Fruit fly (Drosophila melanogaster) whole organism, wandering third instar larva: ENCODE results near the gene Pld3.
A peak's percentile ranks its signal among the peaks of the same experiment; 100 is the strongest.

Source experiments
- Abd-B ChIP-seq: fragments of >200 bp; optimal IDR thresholded peaks from 2 replicates; lab custom pipeline; 2017; ENCODE audit warnings: missing biosample characterization, missing genetic modification characterization
- CrebA ChIP-seq: fragments of 200-800 bp; sonication (Bioruptor generic); optimal IDR thresholded peaks from 2 replicates; lab custom pipeline; 2016; ENCODE audit warnings: missing biosample characterization, mild to moderate bottlenecking, missing genetic modification characterization, borderline replicate concordance
- Dfd ChIP-seq: fragments of >200 bp; optimal IDR thresholded peaks from 2 replicates; lab custom pipeline; 2017; ENCODE audit warnings: missing biosample characterization, missing genetic modification characterization
- Dif ChIP-seq: fragments of 200-275, 200-300 bp; sonication (Bioruptor generic); optimal IDR thresholded peaks from 2 replicates; lab custom pipeline; 2018; ENCODE audit warnings: missing biosample characterization, missing genetic modification characterization; ENCODE audit not compliant: partially characterized antibody
- HLH106 ChIP-seq: fragments of 200-800 bp; optimal IDR thresholded peaks from 3 replicates; lab custom pipeline; 2019; ENCODE audit warnings: missing biosample characterization, mild to moderate bottlenecking, missing genetic modification characterization, moderate library complexity
- Hr83 ChIP-seq: fragments of 200-300 bp; sonication (Bioruptor generic); optimal IDR thresholded peaks from 2 replicates; lab custom pipeline; 2016; ENCODE audit warnings: missing biosample characterization, mild to moderate bottlenecking, missing genetic modification characterization, moderate library complexity; ENCODE audit not compliant: poor library complexity, severe bottlenecking
- Jra ChIP-seq: sonication (Bioruptor generic); optimal IDR thresholded peaks from 2 replicates; lab custom pipeline; 2016; ENCODE audit warnings: missing biosample characterization, missing genetic modification characterization
- Mio ChIP-seq: sonication (Bioruptor generic); optimal IDR thresholded peaks from 2 replicates; lab custom pipeline; 2016; ENCODE audit warnings: missing biosample characterization, missing genetic modification characterization
- Myc ChIP-seq: fragments of >200 bp; optimal IDR thresholded peaks from 2 replicates; lab custom pipeline; 2017
- N ChIP-seq: fragments of >200 bp; optimal IDR thresholded peaks from 2 replicates; lab custom pipeline; 2018; ENCODE audit warnings: missing biosample characterization, missing external identifiers, missing genetic modification characterization
- OdsH ChIP-seq: fragments of 200-800 bp; sonication (Bioruptor generic); optimal IDR thresholded peaks from 2 replicates; lab custom pipeline; 2016; ENCODE audit warnings: missing biosample characterization, mild to moderate bottlenecking, missing genetic modification characterization
- Rel ChIP-seq, 2 experiments: fragments of 200-800 bp; sonication (Bioruptor generic) in 1 of 2; optimal IDR thresholded peaks; 2 replicates in 1 of 2; 3 replicates in 1 of 2; lab custom pipeline; 2016 to 2019; ENCODE audit warnings: mild to moderate bottlenecking in 2 of 2, missing biosample characterization in 2 of 2, missing genetic modification characterization in 2 of 2, moderate library complexity in 1 of 2
- Sp1 ChIP-seq: fragments of 200-800 bp; sonication (Bioruptor generic); optimal IDR thresholded peaks from 3 replicates; lab custom pipeline; 2019; ENCODE audit warnings: missing biosample characterization, mild to moderate bottlenecking, missing genetic modification characterization, moderate library complexity
- Vsx2 ChIP-seq: fragments of 200-300, 225-300 bp; sonication (Bioruptor generic); optimal IDR thresholded peaks from 2 replicates; lab custom pipeline; 2018; ENCODE audit warnings: missing biosample characterization, missing genetic modification characterization; ENCODE audit not compliant: partially characterized antibody
- br ChIP-seq: fragments of 200-800 bp; sonication (Bioruptor generic); optimal IDR thresholded peaks from 2 replicates; lab custom pipeline; 2016; ENCODE audit warnings: missing biosample characterization, missing genetic modification characterization
- brk ChIP-seq: fragments of 200-800 bp; sonication (Bioruptor generic); optimal IDR thresholded peaks from 2 replicates; lab custom pipeline; 2016; ENCODE audit warnings: missing biosample characterization, mild to moderate bottlenecking, missing genetic modification characterization
- dsf ChIP-seq: sonication (Bioruptor generic); optimal IDR thresholded peaks from 2 replicates; lab custom pipeline; 2016; ENCODE audit warnings: missing biosample characterization, missing genetic modification characterization, borderline replicate concordance
- ey ChIP-seq: fragments of 200-800 bp; sonication (Bioruptor generic); optimal IDR thresholded peaks from 2 replicates; lab custom pipeline; 2016; ENCODE audit warnings: missing biosample characterization, missing genetic modification characterization
- foxo ChIP-seq, 2 experiments: fragments of 200-800 bp; sonication (Bioruptor generic); optimal IDR thresholded peaks; 2 replicates in 1 of 2; 3 replicates in 1 of 2; lab custom pipeline; 2016 to 2017; ENCODE audit warnings: missing biosample characterization in 2 of 2, missing genetic modification characterization in 2 of 2
- fru ChIP-seq: fragments of 200-800 bp; sonication (Bioruptor generic); optimal IDR thresholded peaks from 3 replicates; lab custom pipeline; 2016; ENCODE audit warnings: missing biosample characterization, mild to moderate bottlenecking, missing genetic modification characterization
- h ChIP-seq: fragments of 200-800 bp; sonication (Bioruptor generic); optimal IDR thresholded peaks from 3 replicates; lab custom pipeline; 2016; ENCODE audit warnings: missing biosample characterization, mild to moderate bottlenecking, missing genetic modification characterization
- jim ChIP-seq: fragments of 175-275, 200-325 bp; sonication (Bioruptor generic); optimal IDR thresholded peaks from 2 replicates; lab custom pipeline; 2016; ENCODE audit warnings: missing biosample characterization, mild to moderate bottlenecking, missing genetic modification characterization
- lola ChIP-seq: fragments of >200 bp; optimal IDR thresholded peaks from 2 replicates; lab custom pipeline; 2017; ENCODE audit warnings: missing biosample characterization, missing genetic modification characterization
- pan ChIP-seq: fragments of >200 bp; optimal IDR thresholded peaks from 2 replicates; lab custom pipeline; 2017
- psq ChIP-seq: fragments of 200-800 bp; sonication (Bioruptor generic); optimal IDR thresholded peaks from 3 replicates; lab custom pipeline; 2017; ENCODE audit warnings: missing biosample characterization, mild to moderate bottlenecking, missing genetic modification characterization, moderate library complexity
- rgr ChIP-seq: fragments of 200-800 bp; sonication (Bioruptor generic); optimal IDR thresholded peaks from 3 replicates; lab custom pipeline; 2016; ENCODE audit warnings: missing biosample characterization, mild to moderate bottlenecking, missing genetic modification characterization
- sage ChIP-seq: fragments of 200-800 bp; sonication (Bioruptor generic); optimal IDR thresholded peaks from 2 replicates; lab custom pipeline; 2016; ENCODE audit warnings: missing biosample characterization, mild to moderate bottlenecking, missing genetic modification characterization
- sv ChIP-seq: fragments of 200-800 bp; sonication (Bioruptor generic); optimal IDR thresholded peaks from 3 replicates; lab custom pipeline; 2016; ENCODE audit warnings: missing biosample characterization, missing genetic modification characterization
- usp ChIP-seq: fragments of >200 bp; optimal IDR thresholded peaks from 2 replicates; lab custom pipeline; 2017; ENCODE audit warnings: missing biosample characterization, missing genetic modification characterization

Gene Pld3

dm6 chr2L:21169863-21170262, 11.2 kb downstream of the Pld3 start:
- TF ChIP-seq OdsH (no peak), usp (GFP tag; lab: Kevin White, UChicago) (no peak), Vsx2 (GFP tag; lab: Kevin White, UChicago) (no peak), Hr83 (GFP tag; lab: Kevin White, UChicago) (no peak), Mio (GFP tag; lab: Kevin White, UChicago) (no peak), brk (GFP tag; lab: Kevin White, UChicago) (no peak), sage (GFP tag; lab: Kevin White, UChicago) (no peak), Rel (GFP tag; optimal IDR thresholded peaks at IDR 0.05; lab: Kevin White, UChicago) (no peak), Rel (tag; optimal IDR thresholded peaks at IDR 0.05; lab: Kevin White, UChicago) (no peak), dsf (no peak), jim (GFP tag; lab: Kevin White, UChicago) (no peak), h (GFP tag; lab: Kevin White, UChicago) (no peak), lola (GFP tag; lab: Kevin White, UChicago) (no peak), foxo (GFP tag; optimal IDR thresholded peaks at IDR 0.05; lab: Kevin White, UChicago) (no peak), Jra (GFP tag; lab: Kevin White, UChicago) (no peak), ey (GFP tag; lab: Kevin White, UChicago) (no peak), fru (GFP tag; lab: Kevin White, UChicago) (no peak), Myc (no peak)

- TF ChIP-seq pan (lab: Kevin White, UChicago) (no peak), foxo (GFP tag; optimal IDR thresholded peaks at IDR 0.05; lab: Kevin White, UChicago) (no peak), Abd-B (GFP tag; lab: Kevin White, UChicago) (no peak), N (GFP tag; lab: Kevin White, UChicago) (no peak)
Measured at dm6 chr2L:21172922-21173321, 14.3 kb downstream of the Pld3 start, which contains the start of gene CG31627. TSS of gene CG31627 (plus strand) at chr2L:21173222.

DNA sequence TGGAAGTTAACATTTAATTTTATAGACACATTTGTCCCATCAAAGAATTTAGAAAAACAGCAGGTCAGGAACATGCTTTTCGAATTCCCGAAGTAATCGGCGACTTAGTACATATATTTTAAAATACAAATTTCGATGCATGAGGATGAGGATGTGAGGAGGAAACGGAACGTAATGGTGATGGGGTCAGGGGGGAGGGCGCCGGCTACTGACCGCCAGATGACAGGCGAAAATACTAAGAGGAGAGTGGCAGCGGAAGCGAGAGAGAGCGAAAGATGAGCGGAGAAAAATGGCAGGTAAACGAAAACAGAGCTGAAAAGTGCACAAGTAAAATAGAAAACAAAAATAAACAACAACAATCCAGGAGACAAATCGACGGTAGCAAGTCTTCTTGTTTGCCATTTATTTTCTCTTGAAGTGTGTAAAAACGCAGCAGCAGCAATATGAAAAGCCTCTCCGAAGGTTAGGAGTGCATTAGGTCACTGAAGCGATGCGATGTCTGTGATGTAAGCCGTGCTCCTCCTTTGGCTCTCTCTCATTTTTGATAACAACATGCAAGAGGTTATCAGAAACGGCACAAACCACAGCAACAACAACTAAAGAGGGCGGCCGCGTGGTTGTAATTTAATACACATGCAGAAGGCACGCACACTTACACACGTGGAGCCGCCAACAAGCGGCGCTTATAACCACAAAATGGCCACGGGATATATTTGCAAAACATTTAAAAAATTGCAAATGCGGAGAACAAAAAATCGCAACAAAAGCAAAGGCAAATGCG, 20.0 kb downstream of the Pld3 start:
- TF ChIP-seq CrebA (GFP tag; lab: Kevin White, UChicago) (no peak), OdsH (no peak), sv (GFP tag; lab: Kevin White, UChicago) (no peak), brk (GFP tag; lab: Kevin White, UChicago) (no peak), foxo (GFP tag; optimal IDR thresholded peaks at IDR 0.05; lab: Kevin White, UChicago) (no peak), Dif (GFP tag; lab: Kevin White, UChicago) (no peak), Vsx2 (GFP tag; lab: Kevin White, UChicago) (peak; percentile 65), ey (GFP tag; lab: Kevin White, UChicago) (no peak), psq (GFP tag; lab: Kevin White, UChicago) (peak; percentile 51)

DNA sequence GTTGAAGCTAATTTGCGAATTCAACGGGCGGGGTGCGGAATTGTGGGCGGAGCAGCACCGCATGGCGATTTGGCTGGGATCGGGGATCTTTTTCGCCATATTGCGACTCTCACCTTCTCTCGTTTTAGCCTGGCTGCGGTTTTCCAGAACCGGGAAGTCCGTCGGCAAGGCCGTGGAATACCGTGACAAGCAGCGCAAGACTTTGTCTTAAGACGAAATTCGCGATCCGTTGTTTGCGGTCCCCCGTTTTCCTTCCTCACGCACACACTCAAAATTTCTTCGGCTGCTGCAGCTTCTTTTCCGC, 20.5 kb downstream of the Pld3 start:
- TF ChIP-seq br (GFP tag; lab: Kevin White, UChicago), result no peak
- no peak for TF ChIP-seq rgr (GFP tag; lab: Kevin White, UChicago)
- TF ChIP-seq Dfd, result no peak
- TF ChIP-seq Sp1 (GFP tag; lab: Kevin White, UChicago), result no peak
- TF ChIP-seq Rel (GFP tag; optimal IDR thresholded peaks at IDR 0.05; lab: Kevin White, UChicago), result no peak
- TF ChIP-seq Rel (tag; optimal IDR thresholded peaks at IDR 0.05; lab: Kevin White, UChicago), result peak; percentile 67

dm6 chr2L:21179615-21180031, 21.0 kb downstream of the Pld3 start, which contains the start of the genes bur and Mcm10:
TSS of gene bur (minus strand) at chr2L:21179683.
TSS of gene Mcm10 (plus strand) at chr2L:21179933.
- no peak for TF ChIP-seq sv (GFP tag; lab: Kevin White, UChicago)
- no peak for TF ChIP-seq ey (GFP tag; lab: Kevin White, UChicago)
- no peak for TF ChIP-seq lola (GFP tag; lab: Kevin White, UChicago)
- TF ChIP-seq sage (GFP tag; lab: Kevin White, UChicago), result peak; percentile 33
- no peak for TF ChIP-seq psq (GFP tag; lab: Kevin White, UChicago)
- no peak for TF ChIP-seq Vsx2 (GFP tag; lab: Kevin White, UChicago)
- TF ChIP-seq dsf, result no peak
- TF ChIP-seq HLH106, result peak; percentile 7
- TF ChIP-seq Sp1 (GFP tag; lab: Kevin White, UChicago), result no peak
